Worm (Caenorhabditis elegans) whole organism, early embryonic: ENCODE results near the gene gei-13.

Source experiments
- B0310.2 ChIP-seq: sonication (generic microtip); optimal IDR thresholded peaks from 2 replicates; lab custom pipeline; 2016; ENCODE audit warnings: mild to moderate bottlenecking, missing genetic modification characterization, missing compliant biosample characterization
- F13C5.2 ChIP-seq: sonication (generic microtip); optimal IDR thresholded peaks from 2 replicates; lab custom pipeline; 2017; ENCODE audit warnings: mild to moderate bottlenecking, missing genetic modification characterization, inconsistent platforms, missing compliant biosample characterization
- aly-1 ChIP-seq: sonication (generic microtip); optimal IDR thresholded peaks from 2 replicates; lab custom pipeline; 2016; ENCODE audit warnings: missing genetic modification characterization, missing compliant biosample characterization
- ama-1 ChIP-seq: fragments of 150-350 bp; optimal IDR thresholded peaks from 2 replicates; lab custom pipeline; 2014
- ceh-13 ChIP-seq: fragments of 200-800 bp; sonication (Bioruptor generic); optimal IDR thresholded peaks from 2 replicates; lab custom pipeline; 2018; ENCODE audit warnings: mild to moderate bottlenecking, missing genetic modification characterization, missing compliant biosample characterization
- ceh-36 ChIP-seq: sonication (generic microtip); optimal IDR thresholded peaks from 2 replicates; lab custom pipeline; 2016; ENCODE audit warnings: missing genetic modification characterization, inconsistent platforms, missing compliant biosample characterization
- ets-7 ChIP-seq: sonication (generic microtip); optimal IDR thresholded peaks from 2 replicates; lab custom pipeline; 2016; ENCODE audit warnings: missing genotype, missing genetic modification characterization, missing compliant biosample characterization
- flt-1 ChIP-seq: fragments of 200-800 bp; sonication (Bioruptor generic); IDR thresholded peaks from 2 replicates; pipeline ENCODE4 v1.3.6; 2022; ENCODE audit warnings: missing genetic modification characterization, missing compliant biosample characterization
- hmbx-1 ChIP-seq: sonication (generic microtip); optimal IDR thresholded peaks from 2 replicates; lab custom pipeline; 2016; ENCODE audit warnings: mild to moderate bottlenecking, missing genetic modification characterization, missing compliant biosample characterization
- hmg-4 ChIP-seq: fragments of 200-800 bp; sonication (Bioruptor generic); optimal IDR thresholded peaks from 2 replicates; lab custom pipeline; 2018; ENCODE audit warnings: mild to moderate bottlenecking, missing genetic modification characterization, missing compliant biosample characterization
- hnd-1 ChIP-seq: sonication (generic microtip); optimal IDR thresholded peaks from 2 replicates; lab custom pipeline; 2016; ENCODE audit warnings: missing genetic modification characterization, missing compliant biosample characterization
- pes-1 ChIP-seq: fragments of 200-800 bp; sonication (Bioruptor generic); IDR thresholded peaks from 2 replicates; pipeline ENCODE4 v1.3.6; 2022; ENCODE audit warnings: missing genetic modification reagents, missing genetic modification characterization, missing compliant biosample characterization
- scrt-1 ChIP-seq: fragments of 200-800 bp; sonication (Bioruptor generic); IDR thresholded peaks from 2 replicates; pipeline ENCODE4 v1.3.6; 2022; ENCODE audit warnings: missing genetic modification characterization, missing compliant biosample characterization
- sea-1 ChIP-seq: fragments of 200-800 bp; sonication (Bioruptor generic); conservative IDR thresholded peaks from 2 replicates; pipeline ENCODE4 v1.3.6; 2022; ENCODE audit warnings: missing genetic modification characterization, missing compliant biosample characterization
- tbx-11 ChIP-seq: fragments of 200-800 bp; sonication (Bioruptor generic); IDR thresholded peaks from 2 replicates; pipeline ENCODE4 v1.3.6; 2022; ENCODE audit warnings: missing genetic modification characterization, missing compliant biosample characterization
- tbx-37 ChIP-seq: fragments of 200-800 bp; sonication (Bioruptor generic); conservative IDR thresholded peaks from 2 replicates; pipeline ENCODE4 v1.3.6; 2022; ENCODE audit warnings: missing genetic modification reagents, missing genetic modification characterization, missing compliant biosample characterization
- tra-4 ChIP-seq: sonication (generic microtip); optimal IDR thresholded peaks from 2 replicates; lab custom pipeline; 2017; ENCODE audit warnings: missing genetic modification characterization, missing compliant biosample characterization

Gene gei-13

ce11 chrIII:9667591-9668265 is 30.8 kb upstream of the gei-13 start, which contains the start of gene C07A9.9:
Gene C07A9.9 (minus strand): TSS chrIII:9667641.
- TF ChIP-seq ama-1 (lab: Kevin White, UChicago) (no peak), ceh-36 (no peak), scrt-1 (GFP tag; lab: Robert Waterston, UW) (no peak), sea-1 (GFP tag; lab: Robert Waterston, UW) (no peak), hmbx-1 (tag; lab: Kevin White, UChicago) (no peak), ets-7 (tag; lab: Kevin White, UChicago) (no peak), pes-1 (GFP tag; lab: Robert Waterston, UW) (peak; percentile 35; the same call in 1 of the 2 replicates), aly-1 (tag; lab: Kevin White, UChicago) (no peak), flt-1 (peak; percentile 19; the same call in 1 of the 2 replicates), ceh-13 (GFP tag; lab: Kevin White, UChicago) (no peak), tra-4 (tag; lab: Kevin White, UChicago) (no peak), F13C5.2 (tag; lab: Kevin White, UChicago) (peak; percentile 67), hmg-4 (GFP tag; lab: Kevin White, UChicago) (peak; percentile 86), tbx-11 (GFP tag; lab: Robert Waterston, UW) (no peak), tbx-37 (GFP tag; lab: Robert Waterston, UW) (peak; percentile 31; the same call in 1 of the 2 replicates), B0310.2 (no peak), hnd-1 (tag; lab: Kevin White, UChicago) (no peak)

- TF ChIP-seq ceh-36 = no peak
- TF ChIP-seq tra-4 (tag; lab: Kevin White, UChicago) = no peak
- no peak for TF ChIP-seq pes-1 (GFP tag; lab: Robert Waterston, UW)
- no peak for TF ChIP-seq tbx-11 (GFP tag; lab: Robert Waterston, UW)
- no peak for TF ChIP-seq B0310.2
- no peak for TF ChIP-seq sea-1 (GFP tag; lab: Robert Waterston, UW)
- TF ChIP-seq flt-1 = no peak
- no peak for TF ChIP-seq F13C5.2 (tag; lab: Kevin White, UChicago)
- no peak for TF ChIP-seq ama-1 (lab: Kevin White, UChicago)
- TF ChIP-seq hnd-1 (tag; lab: Kevin White, UChicago) = no peak
- TF ChIP-seq scrt-1 (GFP tag; lab: Robert Waterston, UW) = no peak
- TF ChIP-seq hmbx-1 (tag; lab: Kevin White, UChicago) = no peak
- no peak for TF ChIP-seq hmg-4 (GFP tag; lab: Kevin White, UChicago)
- TF ChIP-seq aly-1 (tag; lab: Kevin White, UChicago) = no peak
- no peak for TF ChIP-seq ets-7 (tag; lab: Kevin White, UChicago)
- TF ChIP-seq ceh-13 (GFP tag; lab: Kevin White, UChicago) = no peak
- no peak for TF ChIP-seq tbx-37 (GFP tag; lab: Robert Waterston, UW)
Measured at ce11 chrIII:9666668-9667067, 29.8 kb upstream of the gei-13 start.

- TF ChIP-seq hmg-4 (GFP tag; lab: Kevin White, UChicago) = no peak
- TF ChIP-seq ama-1 (lab: Kevin White, UChicago) = no peak
- no peak for TF ChIP-seq flt-1
- no peak for TF ChIP-seq aly-1 (tag; lab: Kevin White, UChicago)
- TF ChIP-seq pes-1 (GFP tag; lab: Robert Waterston, UW) = no peak
- no peak for TF ChIP-seq tbx-37 (GFP tag; lab: Robert Waterston, UW)
- TF ChIP-seq sea-1 (GFP tag; lab: Robert Waterston, UW) = no peak
- no peak for TF ChIP-seq ceh-36
- no peak for TF ChIP-seq B0310.2
- no peak for TF ChIP-seq hnd-1 (tag; lab: Kevin White, UChicago)
- TF ChIP-seq F13C5.2 (tag; lab: Kevin White, UChicago) = no peak
- TF ChIP-seq ets-7 (tag; lab: Kevin White, UChicago) = no peak
- TF ChIP-seq hmbx-1 (tag; lab: Kevin White, UChicago) = no peak
- no peak for TF ChIP-seq tra-4 (tag; lab: Kevin White, UChicago)
- no peak for TF ChIP-seq ceh-13 (GFP tag; lab: Kevin White, UChicago)
- no peak for TF ChIP-seq tbx-11 (GFP tag; lab: Robert Waterston, UW)
- no peak for TF ChIP-seq scrt-1 (GFP tag; lab: Robert Waterston, UW)
Measured at ce11 chrIII:9666239-9666638, 29.3 kb upstream of the gei-13 start.

ce11 chrIII:9665490-9666179 is 28.7 kb upstream of the gei-13 start:
- TF ChIP-seq tbx-37 (GFP tag; lab: Robert Waterston, UW) (no peak), hmg-4 (GFP tag; lab: Kevin White, UChicago) (no peak), B0310.2 (no peak), tra-4 (tag; lab: Kevin White, UChicago) (no peak)

ce11 chrIII:9664484-9665221 is 27.7 kb upstream of the gei-13 start:
- TF ChIP-seq ets-7 (tag; lab: Kevin White, UChicago) (no peak), tbx-37 (GFP tag; lab: Robert Waterston, UW) (no peak), tra-4 (tag; lab: Kevin White, UChicago) (no peak), flt-1 (no peak)

ce11 chrIII:9663943-9664342 is 27.0 kb upstream of the gei-13 start:
- TF ChIP-seq flt-1 (no peak), sea-1 (GFP tag; lab: Robert Waterston, UW) (no peak), scrt-1 (GFP tag; lab: Robert Waterston, UW) (no peak), tra-4 (tag; lab: Kevin White, UChicago) (no peak), ets-7 (tag; lab: Kevin White, UChicago) (no peak), ceh-36 (no peak)
